Worm (Caenorhabditis elegans): ENCODE data around the gene R07B1.5.

ce11 chrX:9850258-9850657 lies 13.1 kb upstream of the R07B1.5 start, which contains the start of gene lec-8:
- TF ChIP-seq ama-1 (optimal IDR thresholded peaks at IDR 0.05) (no peak), ets-7 (tag; optimal IDR thresholded peaks at IDR 0.05) (no peak), hmbx-1 (tag; optimal IDR thresholded peaks at IDR 0.05) (no peak), aly-1 (tag; optimal IDR thresholded peaks at IDR 0.05) (no peak), tbx-37 (GFP tag; conservative IDR thresholded peaks at IDR 0.05) (no peak), sea-1 (GFP tag; conservative IDR thresholded peaks at IDR 0.05) (no peak), F13C5.2 (tag; optimal IDR thresholded peaks at IDR 0.05) (no peak), hnd-1 (tag; optimal IDR thresholded peaks at IDR 0.05) (no peak)
